Fruit fly (Drosophila melanogaster): Measurements from ENCODE around the gene CG9231.
A peak's percentile ranks its signal among the peaks of the same experiment; 100 is the strongest.

The CG9231 gene

dm6 chr3L:19630701-19631100 is 44.9 kb upstream of the CG9231 start (continued):
- TF ChIP-seq CG2199 (GFP tag; IDR thresholded peaks at IDR 0.05) (0 out of 3 replicates have a peak, but pooled peaks have one; percentile 31), Hmr (GFP tag; optimal IDR thresholded peaks at IDR 0.05) (peak; percentile 57), CG6854 (GFP tag; optimal IDR thresholded peaks at IDR 0.05) (peak; percentile 31), Opbp (GFP tag; IDR thresholded peaks at IDR 0.05; ENCODE audit: partially characterized antibody) (0 out of 3 replicates have a peak, but pooled peaks have one; percentile 38), GATAe (GFP tag; conservative IDR thresholded peaks at IDR 0.05) (peak; percentile 93), Fer1 (GFP tag; optimal IDR thresholded peaks at IDR 0.05) (peak; percentile 42), CG9727 (GFP tag; optimal IDR thresholded peaks at IDR 0.05) (peak; percentile 21), oc (tag; optimal IDR thresholded peaks at IDR 0.05) (no peak), Dip3 (GFP tag; optimal IDR thresholded peaks at IDR 0.05) (peak; percentile 10), pho (GFP tag; optimal IDR thresholded peaks at IDR 0.05) (peak; percentile 3), ac (GFP tag; optimal IDR thresholded peaks at IDR 0.05) (peak; percentile 4), CG13624 (GFP tag; optimal IDR thresholded peaks at IDR 0.05) (peak; percentile 2), row (GFP tag; IDR thresholded peaks at IDR 0.05) (peak; percentile 43; the same call in 2 of the 3 replicates), rib (GFP tag; IDR thresholded peaks at IDR 0.05) (peak; percentile 54), bbx (GFP tag; IDR thresholded peaks at IDR 0.05; ENCODE audit: partially characterized antibody) (peak; percentile 32; the same call in 1 of the 2 replicates), insv (GFP tag; optimal IDR thresholded peaks at IDR 0.05) (peak in 1 of 2 experiments; percentile 51), slbo (GFP tag; IDR thresholded peaks at IDR 0.05) (0 out of 2 replicates have a peak, but pooled peaks have one; percentile 15), Xbp1 (GFP tag; optimal IDR thresholded peaks at IDR 0.05) (no peak), Atf6 (GFP tag; IDR thresholded peaks at IDR 0.05) (peak; percentile 25; the same call in 1 of the 2 replicates), Med (GFP tag) (peak; percentile 83), cwo (GFP tag; optimal IDR thresholded peaks at IDR 0.05) (peak; percentile 0), CHES-1-like (GFP tag; optimal IDR thresholded peaks at IDR 0.05) (peak; percentile 18), zen2 (GFP tag; IDR thresholded peaks at IDR 0.05; ENCODE audit: partially characterized antibody) (no peak), B-H2 (GFP tag; optimal IDR thresholded peaks at IDR 0.05) (peak; percentile 11), chinmo (GFP tag; IDR thresholded peaks at IDR 0.05; ENCODE audit: partially characterized antibody) (0 out of 4 replicates have a peak, but pooled peaks have one; percentile 34), Dbx (GFP tag; IDR thresholded peaks at IDR 0.05) (0 out of 3 replicates have a peak, but pooled peaks have one; percentile 8), Rfx (GFP tag; IDR thresholded peaks at IDR 0.05) (0 out of 2 replicates have a peak, but pooled peaks have one; percentile 13), lab (GFP tag; optimal IDR thresholded peaks at IDR 0.05) (peak; percentile 80), CG2120 (GFP tag; optimal IDR thresholded peaks at IDR 0.05) (peak; percentile 1), gfzf (GFP tag; optimal IDR thresholded peaks at IDR 0.05) (no peak), CG10543 (GFP tag; optimal IDR thresholded peaks at IDR 0.05) (peak; percentile 55), exex (tag; optimal IDR thresholded peaks at IDR 0.05) (peak; percentile 72), HLH3B (GFP tag; IDR thresholded peaks at IDR 0.05) (0 out of 2 replicates have a peak, but pooled peaks have one; percentile 13), CG3995 (GFP tag; optimal IDR thresholded peaks at IDR 0.05) (peak; percentile 67)

- no peak for TF ChIP-seq CG4424 (GFP tag; optimal IDR thresholded peaks at IDR 0.05)
- TF ChIP-seq her (GFP tag; optimal IDR thresholded peaks at IDR 0.05), result peak; percentile 10
- peak; percentile 57; the same call in 2 of the 3 replicates for TF ChIP-seq Opbp (GFP tag; IDR thresholded peaks at IDR 0.05; ENCODE audit: partially characterized antibody)
- TF ChIP-seq CG14860 (GFP tag; IDR thresholded peaks at IDR 0.05; ENCODE audit: partially characterized antibody), result peak; percentile 54; the same call in 1 of the 3 replicates
- TF ChIP-seq Ets97D (GFP tag; optimal IDR thresholded peaks at IDR 0.05), result peak; percentile 59
- TF ChIP-seq CG13123 (GFP tag; optimal IDR thresholded peaks at IDR 0.05), result no peak
- peak; percentile 88; the same call in 3 of the 4 replicates for TF ChIP-seq chinmo (GFP tag; IDR thresholded peaks at IDR 0.05; ENCODE audit: partially characterized antibody)
- TF ChIP-seq Atf3 (GFP tag; optimal IDR thresholded peaks at IDR 0.05), result no peak
- TF ChIP-seq row (GFP tag; IDR thresholded peaks at IDR 0.05), result peak; percentile 66; the same call in 2 of the 3 replicates
- peak; percentile 68 for TF ChIP-seq onecut (GFP tag; IDR thresholded peaks at IDR 0.05)
- TF ChIP-seq CG34224 (GFP tag; IDR thresholded peaks at IDR 0.05; ENCODE audit: partially characterized antibody), result peak; percentile 72
- TF ChIP-seq tna (GFP tag; IDR thresholded peaks at IDR 0.05; ENCODE audit: partially characterized antibody), result peak; percentile 49; the same call in 1 of the 2 replicates
- no peak for TF ChIP-seq CG12104 (GFP tag; optimal IDR thresholded peaks at IDR 0.05)
- TF ChIP-seq CG10274 (GFP tag; optimal IDR thresholded peaks at IDR 0.05), result no peak
- TF ChIP-seq Myb (GFP tag; optimal IDR thresholded peaks at IDR 0.05), result peak; percentile 12
- no peak for TF ChIP-seq CG6175 (GFP tag; IDR thresholded peaks at IDR 0.05)
These were observed 32.5 kb upstream of the CG9231 start, which contains the start of gene asf1 for dm6 chr3L:19618072-19618958. TSS of gene asf1 (plus strand) at chr3L:19618894.

Measured in whole organism, embryonic.